Worm (Caenorhabditis elegans) whole organism, young adult: ENCODE data around the gene sru-4.

ENCODE experiments used
- C06A6.2 ChIP-seq: fragments of 200-800 bp; sonication (Bioruptor generic); conservative IDR thresholded peaks from 2 replicates; pipeline ENCODE4 v1.3.6; 2022; ENCODE audit warnings: missing genetic modification characterization, missing compliant biosample characterization
- C17E4.6 ChIP-seq: fragments of 200-800 bp; sonication (Bioruptor generic); IDR thresholded peaks from 2 replicates; pipeline ENCODE4 v1.3.6; 2022; ENCODE audit warnings: missing genetic modification reagents, missing genetic modification characterization, missing compliant biosample characterization
- F37B4.10 ChIP-seq: fragments of 200-800 bp; sonication (Bioruptor generic); IDR thresholded peaks from 2 replicates; pipeline ENCODE4 v1.3.6; 2022; ENCODE audit warnings: missing genetic modification characterization, missing compliant biosample characterization
- F39B2.1 ChIP-seq: fragments of 200-800 bp; sonication (Bioruptor generic); IDR thresholded peaks from 2 replicates; pipeline ENCODE4 v1.3.6; 2022; ENCODE audit warnings: missing genetic modification reagents, missing genetic modification characterization, missing compliant biosample characterization
- F52B5.7 ChIP-seq: sonication (generic microtip); optimal IDR thresholded peaks from 2 replicates; lab custom pipeline; 2016; ENCODE audit warnings: mild to moderate bottlenecking, missing genetic modification characterization, missing compliant biosample characterization
- F55B11.4 ChIP-seq: sonication (generic microtip); optimal IDR thresholded peaks from 2 replicates; lab custom pipeline; 2016; ENCODE audit warnings: missing compliant biosample characterization, missing genetic modification characterization, borderline replicate concordance; ENCODE audit not compliant: insufficient read depth
- F57C9.4 ChIP-seq: sonication (generic microtip); optimal IDR thresholded peaks from 2 replicates; lab custom pipeline; 2017; ENCODE audit warnings: mild to moderate bottlenecking, missing genetic modification characterization, missing compliant biosample characterization
- K12H6.12 ChIP-seq: fragments of 200-800 bp; sonication (Bioruptor generic); optimal IDR thresholded peaks from 2 replicates; lab custom pipeline; 2018; ENCODE audit warnings: mild to moderate bottlenecking, missing genetic modification characterization, missing compliant biosample characterization
- T07F8.4 ChIP-seq: sonication (generic microtip); optimal IDR thresholded peaks from 2 replicates; lab custom pipeline; 2016; ENCODE audit warnings: mild to moderate bottlenecking, missing genetic modification characterization, moderate library complexity, missing compliant biosample characterization
- Y53G8AR.9 ChIP-seq: fragments of 200-800 bp; sonication (Bioruptor generic); conservative IDR thresholded peaks from 2 replicates; pipeline ENCODE4 v1.3.6; 2022; ENCODE audit warnings: missing genetic modification reagents, missing genetic modification characterization, missing compliant biosample characterization
- Y56A3A.18 ChIP-seq: fragments of 200-800 bp; sonication (Bioruptor generic); IDR thresholded peaks from 2 replicates; pipeline ENCODE4 v1.3.6; 2022; ENCODE audit warnings: missing genetic modification reagents, missing genetic modification characterization, missing compliant biosample characterization
- Y79H2A.3 ChIP-seq: fragments of 200-800 bp; sonication (Bioruptor generic); conservative IDR thresholded peaks from 2 replicates; pipeline ENCODE4 v1.3.6; 2022; ENCODE audit warnings: missing genetic modification reagents, missing genetic modification characterization, missing compliant biosample characterization
- Y95B8A.8 ChIP-seq: fragments of 200-800 bp; sonication (Bioruptor generic); IDR thresholded peaks from 2 replicates; pipeline ENCODE4 v1.3.6; 2022; ENCODE audit warnings: missing genetic modification reagents, missing genetic modification characterization, missing compliant biosample characterization
- ZK185.1 ChIP-seq: sonication (generic microtip); optimal IDR thresholded peaks from 2 replicates; lab custom pipeline; 2016; ENCODE audit warnings: mild to moderate bottlenecking, missing genetic modification characterization, missing compliant biosample characterization; ENCODE audit not compliant: poor library complexity, severe bottlenecking
- ama-1 ChIP-seq, 3 experiments: fragments of 150-350 bp in 1 of 3; sonication (generic microtip) in 2 of 3; optimal IDR thresholded peaks; 2 replicates each; lab custom pipeline; 2014 to 2018; ENCODE audit warnings: missing biosample characterization in 2 of 3, missing genetic modification characterization in 2 of 3, missing genetic modification reagents in 2 of 3
- aptf-3 ChIP-seq: fragments of 200-800 bp; sonication (Bioruptor generic); IDR thresholded peaks from 2 replicates; pipeline ENCODE4 v1.3.6; 2022; ENCODE audit warnings: missing genetic modification characterization, missing compliant biosample characterization
- attf-5 ChIP-seq: fragments of 200-800 bp; sonication (Bioruptor generic); optimal IDR thresholded peaks from 2 replicates; lab custom pipeline; 2018; ENCODE audit warnings: mild to moderate bottlenecking, missing genetic modification characterization, missing compliant biosample characterization
- attf-6 ChIP-seq: fragments of 200-800 bp; sonication (Bioruptor generic); IDR thresholded peaks from 2 replicates; pipeline ENCODE4 v1.3.6; 2022; ENCODE audit warnings: missing genetic modification reagents, missing genetic modification characterization, missing compliant biosample characterization
- bed-1 ChIP-seq: fragments of 200-800 bp; sonication (Bioruptor generic); IDR thresholded peaks from 2 replicates; pipeline ENCODE4 v1.3.6; 2022; ENCODE audit warnings: missing genetic modification reagents, missing genetic modification characterization, missing compliant biosample characterization
- ccch-3 ChIP-seq: fragments of 200-800 bp; sonication (Bioruptor generic); optimal IDR thresholded peaks from 2 replicates; lab custom pipeline; 2018; ENCODE audit warnings: mild to moderate bottlenecking, missing genetic modification characterization, missing compliant biosample characterization
- cebp-1 ChIP-seq, 2 experiments: fragments of 200-800 bp in 1 of 2; sonication (Bioruptor generic) in 1 of 2; sonication (generic microtip) in 1 of 2; IDR thresholded peaks in 1 of 2; optimal IDR thresholded peaks in 1 of 2; 2 replicates each; pipeline versions ENCODE4 v1.3.6 to Lab custom; 2017 to 2022; ENCODE audit warnings: missing compliant biosample characterization in 2 of 2, missing genetic modification characterization in 2 of 2, mild to moderate bottlenecking in 1 of 2, missing genetic modification reagents in 1 of 2, moderate library complexity in 1 of 2
- ceh-40 ChIP-seq: fragments of 200-800 bp; sonication (Bioruptor generic); IDR thresholded peaks from 2 replicates; pipeline ENCODE4 v1.3.6; 2022; ENCODE audit warnings: missing genetic modification characterization, missing compliant biosample characterization
- ceh-91 ChIP-seq: fragments of 200-800 bp; sonication (Bioruptor generic); IDR thresholded peaks from 2 replicates; pipeline ENCODE4 v1.3.6; 2022; ENCODE audit warnings: missing genetic modification reagents, missing genetic modification characterization, missing compliant biosample characterization
- dpff-1 ChIP-seq: sonication (generic microtip); optimal IDR thresholded peaks from 2 replicates; lab custom pipeline; 2017; ENCODE audit warnings: mild to moderate bottlenecking, missing genetic modification characterization, missing compliant biosample characterization
- dpl-1 ChIP-seq: fragments of 150-350 bp; optimal IDR thresholded peaks from 2 replicates; lab custom pipeline; 2014; ENCODE audit warnings: missing biosample characterization, missing genetic modification reagents, missing genetic modification characterization
- efl-1 ChIP-seq: fragments of 150-350 bp; optimal IDR thresholded peaks from 2 replicates; lab custom pipeline; 2014; ENCODE audit warnings: missing biosample characterization, missing genetic modification reagents, missing genetic modification characterization
- egrh-3 ChIP-seq: fragments of 200-800 bp; sonication (Bioruptor generic); IDR thresholded peaks from 2 replicates; pipeline ENCODE4 v1.3.6; 2022; ENCODE audit warnings: missing genetic modification reagents, missing genetic modification characterization, missing compliant biosample characterization
- ets-4 ChIP-seq: fragments of 200-800 bp; sonication (Bioruptor generic); optimal IDR thresholded peaks from 2 replicates; lab custom pipeline; 2018; ENCODE audit warnings: mild to moderate bottlenecking, missing genetic modification characterization, missing compliant biosample characterization
- fkh-3 ChIP-seq: sonication (generic microtip); optimal IDR thresholded peaks from 2 replicates; lab custom pipeline; 2016; ENCODE audit warnings: mild to moderate bottlenecking, missing genetic modification characterization, missing compliant biosample characterization
- him-1 ChIP-seq: sonication (generic microtip); optimal IDR thresholded peaks from 2 replicates; lab custom pipeline; 2016; ENCODE audit warnings: missing genotype, missing genetic modification reagents, missing genetic modification characterization, missing compliant biosample characterization
- let-526 ChIP-seq: fragments of 200-800 bp; sonication (Bioruptor generic); IDR thresholded peaks from 2 replicates; pipeline ENCODE4 v1.3.6; 2022; ENCODE audit warnings: missing genetic modification reagents, missing genetic modification characterization, missing compliant biosample characterization
- lin-26 ChIP-seq: fragments of 200-800 bp; sonication (Bioruptor generic); IDR thresholded peaks from 2 replicates; pipeline ENCODE4 v1.3.6; 2022; ENCODE audit warnings: missing genetic modification reagents, missing genetic modification characterization, missing compliant biosample characterization
- lin-35 ChIP-seq, 3 experiments: fragments of 150-350 bp in 2 of 3; sonication (generic microtip) in 1 of 3; optimal IDR thresholded peaks; 2 replicates each; lab custom pipeline; 2014 to 2018; ENCODE audit warnings: missing biosample characterization in 3 of 3, missing genetic modification characterization in 3 of 3, missing genetic modification reagents in 3 of 3
- lin-40 ChIP-seq: sonication (generic microtip); optimal IDR thresholded peaks from 2 replicates; lab custom pipeline; 2016; ENCODE audit warnings: missing genetic modification characterization, mild to moderate bottlenecking, missing compliant biosample characterization, missing genotype, missing genetic modification reagents
- lin-54 ChIP-seq: fragments of 200-800 bp; sonication (Bioruptor generic); optimal IDR thresholded peaks from 2 replicates; lab custom pipeline; 2018; ENCODE audit warnings: mild to moderate bottlenecking, missing genetic modification characterization, missing compliant biosample characterization
- madf-10 ChIP-seq: sonication (generic microtip); optimal IDR thresholded peaks from 2 replicates; lab custom pipeline; 2016; ENCODE audit warnings: mild to moderate bottlenecking, missing genetic modification characterization, missing compliant biosample characterization
- nhr-120 ChIP-seq: fragments of 200-800 bp; sonication (Bioruptor generic); IDR thresholded peaks from 2 replicates; pipeline ENCODE4 v1.3.6; 2022; ENCODE audit warnings: missing genetic modification characterization, missing compliant biosample characterization
- pbrm-1 ChIP-seq: fragments of 200-800 bp; sonication (Bioruptor generic); IDR thresholded peaks from 2 replicates; pipeline ENCODE4 v1.3.6; 2022; ENCODE audit warnings: missing genetic modification reagents, missing genetic modification characterization, missing compliant biosample characterization
- rcor-1 ChIP-seq: fragments of 200-800 bp; sonication (Bioruptor generic); IDR thresholded peaks from 2 replicates; pipeline ENCODE4 v1.3.6; 2022; ENCODE audit warnings: missing genetic modification reagents, missing genetic modification characterization, missing compliant biosample characterization
- snpc-1.3 ChIP-seq: sonication (generic microtip); optimal IDR thresholded peaks from 2 replicates; lab custom pipeline; 2017; ENCODE audit warnings: missing genetic modification characterization, mild to moderate bottlenecking, missing compliant biosample characterization, antibody characterized with exemption, moderate library complexity, missing genotype, missing genetic modification reagents; ENCODE audit not compliant: insufficient read depth
- snpc-3.4 ChIP-seq: sonication (generic microtip); optimal IDR thresholded peaks from 2 replicates; lab custom pipeline; 2017; ENCODE audit warnings: missing genetic modification characterization, mild to moderate bottlenecking, missing compliant biosample characterization, antibody characterized with exemption, moderate library complexity, missing genotype, missing genetic modification reagents
- somi-1 ChIP-seq: fragments of 200-800 bp; sonication (Bioruptor generic); optimal IDR thresholded peaks from 2 replicates; lab custom pipeline; 2018; ENCODE audit warnings: mild to moderate bottlenecking, missing genetic modification characterization, missing compliant biosample characterization
- tbp1 ChIP-seq: fragments of 200-800 bp; sonication (Bioruptor generic); optimal IDR thresholded peaks from 2 replicates; lab custom pipeline; 2018; ENCODE audit warnings: mild to moderate bottlenecking, missing genetic modification characterization, missing compliant biosample characterization
- unc-130 ChIP-seq: sonication (generic microtip); optimal IDR thresholded peaks from 2 replicates; lab custom pipeline; 2016; ENCODE audit warnings: missing genetic modification reagents, missing genetic modification characterization, missing compliant biosample characterization
- ztf-18 ChIP-seq: sonication (generic microtip); optimal IDR thresholded peaks from 2 replicates; lab custom pipeline; 2016; ENCODE audit warnings: missing genotype, mild to moderate bottlenecking, missing genetic modification characterization, missing compliant biosample characterization
- ztf-25 ChIP-seq: fragments of 200-800 bp; sonication (Bioruptor generic); IDR thresholded peaks from 2 replicates; pipeline ENCODE4 v1.3.6; 2022; ENCODE audit warnings: missing genetic modification reagents, missing genetic modification characterization, missing compliant biosample characterization
- ztf-26 ChIP-seq: sonication (generic microtip); optimal IDR thresholded peaks from 2 replicates; lab custom pipeline; 2017; ENCODE audit warnings: missing genetic modification characterization, missing compliant biosample characterization
- ztf-6 ChIP-seq: fragments of 200-800 bp; sonication (Bioruptor generic); IDR thresholded peaks from 2 replicates; pipeline ENCODE4 v1.3.6; 2022; ENCODE audit warnings: missing genetic modification reagents, missing genetic modification characterization, missing compliant biosample characterization

The sru-4 gene

DNA sequence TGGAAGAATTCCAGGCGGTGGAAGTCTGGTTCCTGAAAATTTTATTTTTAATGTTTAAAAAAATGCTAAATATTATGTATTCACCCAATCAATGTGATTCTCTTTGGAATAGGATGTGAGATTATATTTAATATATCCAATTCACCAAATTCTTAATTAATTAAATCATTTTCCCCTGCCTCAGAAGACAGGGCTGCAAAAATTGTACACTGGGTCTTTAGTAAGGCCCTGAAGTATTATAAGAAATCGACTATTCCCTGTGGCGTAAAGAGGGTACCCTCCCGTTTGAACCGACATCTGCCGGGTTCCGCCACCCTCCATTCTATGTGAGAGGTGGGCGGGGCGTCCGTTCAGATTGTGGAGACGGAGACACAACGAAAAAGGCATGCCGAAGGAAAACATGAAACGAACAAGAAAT lies 13.0 kb downstream of the sru-4 start (continued):
- TF ChIP-seq lin-35 (GFP tag; optimal IDR thresholded peaks at IDR 0.05; lab: Kevin White, UChicago) (peak in 1 of 3 experiments; percentile 61), ceh-40 (GFP tag; lab: Robert Waterston, UW) (no peak), ZK185.1 (tag; lab: Kevin White, UChicago) (peak; percentile 54), C17E4.6 (GFP tag; lab: Robert Waterston, UW) (0 out of 2 replicates have a peak, but pooled peaks have one; percentile 47), F39B2.1 (no peak), ztf-25 (GFP tag; lab: Robert Waterston, UW) (no peak), ztf-6 (GFP tag; lab: Robert Waterston, UW) (no peak), fkh-3 (tag; lab: Kevin White, UChicago) (peak; percentile 15), ama-1 (optimal IDR thresholded peaks at IDR 0.05; lab: Kevin White, UChicago) (peak; percentile 79), ama-1 (GFP tag; optimal IDR thresholded peaks at IDR 0.05; lab: Kevin White, UChicago) (no peak), K12H6.12 (peak; percentile 43), rcor-1 (GFP tag; lab: Robert Waterston, UW) (peak; percentile 55; the same call in 1 of the 2 replicates), efl-1 (GFP tag; lab: Kevin White, UChicago) (no peak), F37B4.10 (GFP tag; lab: Robert Waterston, UW) (no peak), madf-10 (peak; percentile 42), ceh-91 (no peak), Y53G8AR.9 (GFP tag; lab: Robert Waterston, UW) (no peak), snpc-1.3 (tag; lab: Kevin White, UChicago) (peak; percentile 49), dpl-1 (no peak), let-526 (GFP tag; lab: Robert Waterston, UW) (no peak), Y95B8A.8 (0 out of 2 replicates have a peak, but pooled peaks have one; percentile 45), him-1 (peak; percentile 51), nhr-120 (GFP tag; lab: Robert Waterston, UW) (no peak), F55B11.4 (tag; lab: Kevin White, UChicago) (no peak), ccch-3 (no peak), T07F8.4 (tag; lab: Kevin White, UChicago) (no peak), cebp-1 (GFP tag; IDR thresholded peaks at IDR 0.05; lab: Robert Waterston, UW) (no peak), cebp-1 (tag; optimal IDR thresholded peaks at IDR 0.05; lab: Kevin White, UChicago) (peak; percentile 62), ztf-26 (peak; percentile 25), bed-1 (GFP tag; lab: Robert Waterston, UW) (no peak), ets-4 (GFP tag; lab: Kevin White, UChicago) (no peak), ztf-18 (tag; lab: Kevin White, UChicago) (peak; percentile 2), tbp1 (GFP tag; lab: Kevin White, UChicago) (peak; percentile 73), C06A6.2 (GFP tag; lab: Robert Waterston, UW) (no peak; the same call in 1 of the 2 replicates), lin-40 (peak; percentile 88), lin-54 (GFP tag; lab: Kevin White, UChicago) (peak; percentile 46), somi-1 (GFP tag; lab: Kevin White, UChicago) (no peak), egrh-3 (GFP tag; lab: Robert Waterston, UW) (no peak), attf-5 (GFP tag; lab: Kevin White, UChicago) (peak; percentile 47), Y56A3A.18 (GFP tag; lab: Robert Waterston, UW) (peak; percentile 74; the same call in 1 of the 2 replicates), Y79H2A.3 (GFP tag; lab: Robert Waterston, UW) (no peak), attf-6 (GFP tag; lab: Robert Waterston, UW) (peak; percentile 71), aptf-3 (GFP tag; lab: Robert Waterston, UW) (no peak), unc-130 (GFP tag; lab: Kevin White, UChicago) (no peak), dpff-1 (no peak), pbrm-1 (peak; percentile 77; the same call in 1 of the 2 replicates), F57C9.4 (tag; lab: Kevin White, UChicago) (no peak), snpc-3.4 (tag; lab: Kevin White, UChicago) (peak; percentile 11), lin-26 (GFP tag; lab: Robert Waterston, UW) (no peak; the same call in 1 of the 2 replicates), F52B5.7 (peak; percentile 24)
